Fruit fly (Drosophila melanogaster) whole organism, embryonic: ENCODE results near the gene CG31988.

Source experiments
- Atf-2 ChIP-seq: fragments of 200-800 bp; sonication (Bioruptor generic); optimal IDR thresholded peaks from 2 replicates; lab custom pipeline; 2016; ENCODE audit warnings: missing biosample characterization, missing genetic modification characterization
- CG12769 ChIP-seq: fragments of 200-800 bp; sonication (Bioruptor generic); optimal IDR thresholded peaks from 2 replicates; lab custom pipeline; 2019; ENCODE audit warnings: missing biosample characterization, mild to moderate bottlenecking, missing genetic modification characterization, moderate library complexity
- CG13123 ChIP-seq: fragments of 200-800 bp; sonication (Bioruptor generic); optimal IDR thresholded peaks from 2 replicates; lab custom pipeline; 2016; ENCODE audit warnings: missing biosample characterization, missing genetic modification characterization
- CG13775 ChIP-seq: fragments of 200-800 bp; sonication (Bioruptor generic); optimal IDR thresholded peaks from 3 replicates; lab custom pipeline; 2017; ENCODE audit warnings: missing biosample characterization, mild to moderate bottlenecking, missing genetic modification characterization
- CG13894 ChIP-seq: fragments of 200-800 bp; sonication (Bioruptor generic); optimal IDR thresholded peaks from 3 replicates; lab custom pipeline; 2018; ENCODE audit warnings: missing biosample characterization, mild to moderate bottlenecking, missing genetic modification characterization, moderate library complexity
- CG14050 ChIP-seq: fragments of 200-800 bp; sonication (Bioruptor generic); IDR thresholded peaks from 3 replicates; pipeline ENCODE4 v1.3.6; 2022; ENCODE audit warnings: missing biosample characterization, missing genetic modification characterization
- CG17186 ChIP-seq: fragments of 200-800 bp; sonication (Bioruptor generic); optimal IDR thresholded peaks from 3 replicates; lab custom pipeline; 2017; ENCODE audit warnings: missing biosample characterization, missing genetic modification reagents, missing genetic modification characterization
- CG2202 ChIP-seq: fragments of 200-800 bp; sonication (Bioruptor generic); optimal IDR thresholded peaks from 2 replicates; lab custom pipeline; 2018; ENCODE audit warnings: missing biosample characterization, mild to moderate bottlenecking, missing genetic modification characterization
- CG2678 ChIP-seq: fragments of 200-800 bp; sonication (Bioruptor generic); optimal IDR thresholded peaks from 3 replicates; lab custom pipeline; 2019; ENCODE audit warnings: missing biosample characterization, mild to moderate bottlenecking, missing genetic modification characterization, moderate library complexity
- CG31365 ChIP-seq: fragments of 200-800 bp; sonication (Bioruptor generic); optimal IDR thresholded peaks from 2 replicates; lab custom pipeline; 2018; ENCODE audit warnings: missing biosample characterization, mild to moderate bottlenecking, missing genetic modification characterization
- CG3163 ChIP-seq: fragments of 200-800 bp; sonication (Bioruptor generic); optimal IDR thresholded peaks from 3 replicates; lab custom pipeline; 2016; ENCODE audit warnings: missing biosample characterization, missing genetic modification characterization
- CG32772 ChIP-seq: fragments of 200-800 bp; sonication (Bioruptor generic); IDR thresholded peaks from 2 replicates; pipeline ENCODE4 v1.3.6; 2022; ENCODE audit warnings: missing biosample characterization, missing genetic modification characterization
- CG3838 ChIP-seq: fragments of 200-800 bp; sonication (Bioruptor generic); optimal IDR thresholded peaks from 3 replicates; lab custom pipeline; 2016; ENCODE audit warnings: missing biosample characterization, missing genetic modification characterization
- CG4404 ChIP-seq: fragments of 200-800 bp; sonication (Bioruptor generic); IDR thresholded peaks from 2 replicates; pipeline ENCODE4 v1.3.6; 2022; ENCODE audit warnings: missing biosample characterization, missing genetic modification characterization
- CG5245 ChIP-seq: fragments of 200-800 bp; sonication (Bioruptor generic); optimal IDR thresholded peaks from 3 replicates; lab custom pipeline; 2016; ENCODE audit warnings: missing biosample characterization, missing genetic modification characterization
- CG7839 ChIP-seq: fragments of 200-800 bp; sonication (Bioruptor generic); optimal IDR thresholded peaks from 3 replicates; lab custom pipeline; 2018; ENCODE audit warnings: missing biosample characterization, mild to moderate bottlenecking, missing genetic modification characterization, moderate library complexity
- CG7963 ChIP-seq: fragments of 200-800 bp; sonication (Bioruptor generic); IDR thresholded peaks from 3 replicates; pipeline ENCODE4 v1.3.6; 2022; ENCODE audit warnings: missing biosample characterization, missing genetic modification characterization; ENCODE audit not compliant: partially characterized antibody
- CG8290 ChIP-seq, 3 experiments: fragments of 200-800 bp; sonication (Bioruptor generic); optimal IDR thresholded peaks; 2 replicates each; lab custom pipeline; 2016 to 2019; ENCODE audit warnings: missing biosample characterization in 3 of 3, missing genetic modification characterization in 3 of 3, mild to moderate bottlenecking in 2 of 3, moderate library complexity in 1 of 3
- CG8388 ChIP-seq: fragments of 200-800 bp; sonication (Bioruptor generic); optimal IDR thresholded peaks from 2 replicates; lab custom pipeline; 2019; ENCODE audit warnings: missing biosample characterization, mild to moderate bottlenecking, missing genetic modification characterization, moderate library complexity
- CG9817 ChIP-seq: fragments of 200-800 bp; sonication (Bioruptor generic); optimal IDR thresholded peaks from 2 replicates; lab custom pipeline; 2018; ENCODE audit warnings: missing biosample characterization, mild to moderate bottlenecking, missing genetic modification characterization, moderate library complexity
- Dip3 ChIP-seq: fragments of 200-800 bp; sonication (Bioruptor generic); optimal IDR thresholded peaks from 3 replicates; lab custom pipeline; 2016; ENCODE audit warnings: missing biosample characterization, missing genetic modification characterization
- H2.0 ChIP-seq: fragments of 200-800 bp; sonication (Bioruptor generic); IDR thresholded peaks from 2 replicates; pipeline ENCODE4 v1.3.6; 2022; ENCODE audit warnings: missing biosample characterization, missing genetic modification characterization
- Hey ChIP-seq: fragments of 200-800 bp; sonication (Bioruptor generic); optimal IDR thresholded peaks from 3 replicates; lab custom pipeline; 2018; ENCODE audit warnings: missing biosample characterization, mild to moderate bottlenecking, missing genetic modification characterization
- Hr78 ChIP-seq, 2 experiments: fragments of 200-800 bp in 1 of 2; fragments of >200 bp in 1 of 2; sonication (Bioruptor generic) in 1 of 2; optimal IDR thresholded peaks; 2 replicates each; lab custom pipeline; 2017 to 2019; ENCODE audit warnings: missing biosample characterization in 2 of 2, missing genetic modification characterization in 2 of 2, mild to moderate bottlenecking in 1 of 2, moderate library complexity in 1 of 2
- Jarid2 ChIP-seq: fragments of 200-800 bp; sonication (Bioruptor generic); optimal IDR thresholded peaks from 3 replicates; lab custom pipeline; 2017; ENCODE audit warnings: mild to moderate bottlenecking, missing biosample characterization, missing genetic modification reagents, missing genetic modification characterization
- Mes4 ChIP-seq: fragments of 200-800 bp; sonication (Bioruptor generic); optimal IDR thresholded peaks from 2 replicates; lab custom pipeline; 2016; ENCODE audit warnings: missing biosample characterization, missing genetic modification characterization
- Oli ChIP-seq: fragments of 200-800 bp; sonication (Bioruptor generic); optimal IDR thresholded peaks from 2 replicates; lab custom pipeline; 2018; ENCODE audit warnings: missing biosample characterization, mild to moderate bottlenecking, missing genetic modification characterization, moderate library complexity
- aop ChIP-seq: fragments of 200-800 bp; sonication (Bioruptor generic); IDR thresholded peaks from 2 replicates; pipeline ENCODE4 v1.3.6; 2022; ENCODE audit warnings: missing biosample characterization, missing genetic modification characterization
- bab2 ChIP-seq: fragments of 200-800 bp; sonication (Bioruptor generic); optimal IDR thresholded peaks from 2 replicates; lab custom pipeline; 2016; ENCODE audit warnings: missing biosample characterization, missing genetic modification characterization
- chinmo ChIP-seq: fragments of 200-800 bp; sonication (Bioruptor generic); IDR thresholded peaks from 4 replicates; pipeline ENCODE4 v1.3.6; 2022; ENCODE audit warnings: missing biosample characterization, missing genetic modification characterization; ENCODE audit not compliant: partially characterized antibody
- crp ChIP-seq, 2 experiments: fragments of 200-800 bp; sonication (Bioruptor generic); optimal IDR thresholded peaks; 2 replicates in 1 of 2; 3 replicates in 1 of 2; lab custom pipeline; 2017; ENCODE audit warnings: missing biosample characterization in 2 of 2, missing genetic modification characterization in 2 of 2, mild to moderate bottlenecking in 1 of 2, moderate library complexity in 1 of 2
- dan ChIP-seq: fragments of 200-800 bp; sonication (Bioruptor generic); IDR thresholded peaks from 2 replicates; pipeline ENCODE4 v1.3.6; 2022; ENCODE audit warnings: missing biosample characterization, missing genetic modification characterization
- dimm ChIP-seq: fragments of 200-800 bp; sonication (Bioruptor generic); IDR thresholded peaks from 2 replicates; pipeline ENCODE4 v1.3.6; 2022; ENCODE audit warnings: missing biosample characterization, missing genetic modification characterization
- emc ChIP-seq: fragments of 200-800 bp; sonication (Bioruptor generic); optimal IDR thresholded peaks from 2 replicates; lab custom pipeline; 2016; ENCODE audit warnings: missing biosample characterization, missing genetic modification characterization
- h ChIP-seq: fragments of >200 bp; optimal IDR thresholded peaks from 2 replicates; lab custom pipeline; 2017
- kah ChIP-seq: fragments of 200-800 bp; sonication (Bioruptor generic); optimal IDR thresholded peaks from 2 replicates; lab custom pipeline; 2018; ENCODE audit warnings: missing biosample characterization, mild to moderate bottlenecking, missing genetic modification characterization
- lbe ChIP-seq: fragments of 200-800 bp; sonication (Bioruptor generic); optimal IDR thresholded peaks from 2 replicates; lab custom pipeline; 2016; ENCODE audit warnings: missing biosample characterization, mild to moderate bottlenecking, missing genetic modification characterization
- lmd ChIP-seq: fragments of 200-800 bp; sonication (Bioruptor generic); IDR thresholded peaks from 2 replicates; pipeline ENCODE4 v1.3.6; 2022; ENCODE audit warnings: missing biosample characterization, missing genetic modification characterization
- maf-S ChIP-seq: fragments of 200-800 bp; sonication (Bioruptor generic); optimal IDR thresholded peaks from 2 replicates; lab custom pipeline; 2016; ENCODE audit warnings: missing biosample characterization, missing genetic modification characterization
- mld ChIP-seq: fragments of 200-800 bp; sonication (Bioruptor generic); IDR thresholded peaks from 3 replicates; pipeline ENCODE4 v1.3.6; 2022; ENCODE audit warnings: missing biosample characterization, missing genetic modification characterization; ENCODE audit not compliant: partially characterized antibody
- phol ChIP-seq: fragments of 200-800 bp; sonication (Bioruptor generic); optimal IDR thresholded peaks from 3 replicates; lab custom pipeline; 2018; ENCODE audit warnings: missing biosample characterization, mild to moderate bottlenecking, missing genetic modification characterization, moderate library complexity
- repo ChIP-seq: fragments of 200-800 bp; sonication (Bioruptor generic); optimal IDR thresholded peaks from 2 replicates; lab custom pipeline; 2016; ENCODE audit warnings: missing biosample characterization, missing genetic modification characterization
- run ChIP-seq: fragments of 200-800 bp; sonication (Bioruptor generic); optimal IDR thresholded peaks from 3 replicates; lab custom pipeline; 2018; ENCODE audit warnings: missing biosample characterization, mild to moderate bottlenecking, missing genetic modification characterization
- salm ChIP-seq: fragments of 200-800 bp; sonication (Bioruptor generic); optimal IDR thresholded peaks from 2 replicates; lab custom pipeline; 2018; ENCODE audit warnings: missing biosample characterization, mild to moderate bottlenecking, missing genetic modification characterization
- sens ChIP-seq: fragments of 200-800 bp; sonication (Bioruptor generic); peaks from one replicate; lab custom pipeline; 2016; ENCODE audit warnings: missing biosample characterization, missing genetic modification characterization
- seq ChIP-seq: fragments of 200-800 bp; sonication (Bioruptor generic); IDR thresholded peaks from 2 replicates; pipeline ENCODE4 v1.3.6; 2022; ENCODE audit warnings: missing biosample characterization, missing genetic modification characterization
- tll ChIP-seq, 2 experiments: fragments of 200-800 bp in 1 of 2; fragments of >200 bp in 1 of 2; sonication (Bioruptor generic) in 1 of 2; optimal IDR thresholded peaks; 2 replicates each; lab custom pipeline; 2017 to 2019; ENCODE audit warnings: missing biosample characterization in 2 of 2, missing genetic modification characterization in 2 of 2, mild to moderate bottlenecking in 1 of 2, moderate library complexity in 1 of 2
- usp ChIP-seq: fragments of >200 bp; optimal IDR thresholded peaks from 2 replicates; lab custom pipeline; 2017; ENCODE audit warnings: missing biosample characterization, missing genetic modification characterization
- zen ChIP-seq: fragments of 200-800 bp; sonication (Bioruptor generic); optimal IDR thresholded peaks from 3 replicates; lab custom pipeline; 2018; ENCODE audit warnings: missing biosample characterization, mild to moderate bottlenecking, missing genetic modification characterization, moderate library complexity

CG31988 gene

DNA sequence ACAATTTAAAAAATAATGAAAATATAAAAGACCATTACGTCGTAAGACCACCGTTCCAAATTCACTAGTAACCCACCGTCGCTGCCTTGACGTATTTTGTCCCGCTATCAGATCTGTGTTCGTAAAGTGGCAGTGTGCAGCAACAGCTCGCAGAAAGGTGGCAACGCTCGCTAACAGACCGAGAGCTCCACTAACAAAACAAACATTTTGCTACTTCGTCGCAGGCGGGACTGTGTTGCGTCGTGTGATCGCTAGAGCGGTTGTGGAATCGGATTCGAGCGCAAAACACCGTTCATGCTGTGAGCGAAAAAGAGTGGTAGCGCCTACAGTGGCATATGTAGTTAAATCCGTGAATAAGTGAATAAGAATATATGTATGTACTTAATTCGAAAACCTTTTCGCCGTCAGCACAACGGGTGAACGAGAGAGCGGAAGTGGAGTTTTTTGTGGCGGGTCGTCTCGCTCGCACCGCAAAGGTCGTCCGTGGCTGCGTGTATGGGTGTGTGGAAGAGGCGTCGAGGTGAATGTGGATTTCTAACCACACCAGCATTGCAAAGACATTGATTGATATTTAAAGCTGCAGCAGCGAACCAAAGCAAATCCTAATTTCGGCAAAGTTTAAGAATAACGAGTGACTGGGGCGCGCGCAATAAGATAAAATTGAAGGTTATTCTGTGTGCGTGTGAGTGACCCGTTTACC, 34.6 kb upstream of the CG31988 start, which contains the start of gene Hr39 (continued):
- no peak for TF ChIP-seq repo (GFP tag; lab: Kevin White, UChicago)
- peak in 1 of 2 experiments; percentile 99 for TF ChIP-seq Hr78 (GFP tag; optimal IDR thresholded peaks at IDR 0.05; lab: Kevin White, UChicago)
- TF ChIP-seq CG13894 (tag; lab: Kevin White, UChicago): peak; percentile 26
- TF ChIP-seq CG3163: peak; percentile 27
- TF ChIP-seq Dip3 (GFP tag; lab: Kevin White, UChicago): peak; percentile 51
- TF ChIP-seq Mes4 (GFP tag; lab: Kevin White, UChicago): no peak
- peak; percentile 67 for TF ChIP-seq phol (tag; lab: Kevin White, UChicago)
- peak; percentile 20 for TF ChIP-seq CG2678 (tag; lab: Kevin White, UChicago)
- no peak for TF ChIP-seq CG8388 (GFP tag; lab: Kevin White, UChicago)
- TF ChIP-seq CG8290 (GFP tag; optimal IDR thresholded peaks at IDR 0.05; lab: Kevin White, UChicago): peak; percentile 50
- peak in 1 of 2 experiments; percentile 79 for TF ChIP-seq CG8290 (tag; optimal IDR thresholded peaks at IDR 0.05; lab: Kevin White, UChicago)
- peak; percentile 74 for TF ChIP-seq zen (tag; lab: Kevin White, UChicago)
- peak; percentile 39 for TF ChIP-seq kah
- TF ChIP-seq Jarid2 (GFP tag; lab: Kevin White, UChicago): peak; percentile 86
- TF ChIP-seq CG4404 (GFP tag; lab: Robert Waterston, UW): no peak
- no peak for TF ChIP-seq CG32772 (GFP tag; lab: Robert Waterston, UW)
- no peak for TF ChIP-seq bab2 (GFP tag; lab: Kevin White, UChicago)
- no peak for TF ChIP-seq seq (GFP tag; lab: Robert Waterston, UW)
- no peak for TF ChIP-seq emc (GFP tag; lab: Kevin White, UChicago)
- no peak for TF ChIP-seq usp
- TF ChIP-seq sens (GFP tag; lab: Kevin White, UChicago): peak; percentile 75
- TF ChIP-seq lbe (GFP tag; lab: Kevin White, UChicago): peak; percentile 5
- no peak for TF ChIP-seq CG2202
- TF ChIP-seq run: peak; percentile 20
- no peak for TF ChIP-seq CG13775 (GFP tag; lab: Kevin White, UChicago)
- no peak for TF ChIP-seq crp (GFP tag; optimal IDR thresholded peaks at IDR 0.05; lab: Kevin White, UChicago)
- peak; percentile 97 for TF ChIP-seq CG3838
- TF ChIP-seq Hey (tag; lab: Kevin White, UChicago): no peak
- TF ChIP-seq CG12769 (tag; lab: Kevin White, UChicago): peak; percentile 45
- TF ChIP-seq CG5245: peak; percentile 9
- peak; percentile 0 for TF ChIP-seq maf-S (GFP tag; lab: Kevin White, UChicago)
- no peak for TF ChIP-seq H2.0 (GFP tag; lab: Robert Waterston, UW)
- no peak for TF ChIP-seq dimm (GFP tag; lab: Robert Waterston, UW)
- no peak for TF ChIP-seq chinmo (GFP tag; lab: Robert Waterston, UW)
- no peak for TF ChIP-seq aop (GFP tag; lab: Robert Waterston, UW)
- TF ChIP-seq Atf-2 (GFP tag; lab: Kevin White, UChicago): no peak
- TF ChIP-seq CG13123 (GFP tag; lab: Kevin White, UChicago): no peak
- no peak for TF ChIP-seq CG31365
- TF ChIP-seq CG14050: no peak
- no peak for TF ChIP-seq lmd
- TF ChIP-seq h (lab: Kevin White, UChicago): no peak
- TF ChIP-seq CG7839 (tag; lab: Kevin White, UChicago): peak; percentile 14
- no peak for TF ChIP-seq mld (GFP tag; lab: Robert Waterston, UW)
- TF ChIP-seq tll (GFP tag; optimal IDR thresholded peaks at IDR 0.05; lab: Kevin White, UChicago): no peak
- no peak for TF ChIP-seq salm (tag; lab: Kevin White, UChicago)
- no peak for TF ChIP-seq CG9817
- no peak for TF ChIP-seq Oli (tag; lab: Kevin White, UChicago)
- no peak for TF ChIP-seq CG7963
- TF ChIP-seq dan: no peak
- peak; percentile 68 for TF ChIP-seq CG17186
